Worm (Caenorhabditis elegans) whole organism, early embryonic: Measurements from ENCODE around the gene T22F3.10.

Experiments
- hmg-4 ChIP-seq: fragments of 200-800 bp; sonication (Bioruptor generic); optimal IDR thresholded peaks from 2 replicates; lab custom pipeline; 2018; ENCODE audit warnings: mild to moderate bottlenecking, missing genetic modification characterization, missing compliant biosample characterization
- tbx-11 ChIP-seq: fragments of 200-800 bp; sonication (Bioruptor generic); IDR thresholded peaks from 2 replicates; pipeline ENCODE4 v1.3.6; 2022; ENCODE audit warnings: missing genetic modification characterization, missing compliant biosample characterization

DNA sequence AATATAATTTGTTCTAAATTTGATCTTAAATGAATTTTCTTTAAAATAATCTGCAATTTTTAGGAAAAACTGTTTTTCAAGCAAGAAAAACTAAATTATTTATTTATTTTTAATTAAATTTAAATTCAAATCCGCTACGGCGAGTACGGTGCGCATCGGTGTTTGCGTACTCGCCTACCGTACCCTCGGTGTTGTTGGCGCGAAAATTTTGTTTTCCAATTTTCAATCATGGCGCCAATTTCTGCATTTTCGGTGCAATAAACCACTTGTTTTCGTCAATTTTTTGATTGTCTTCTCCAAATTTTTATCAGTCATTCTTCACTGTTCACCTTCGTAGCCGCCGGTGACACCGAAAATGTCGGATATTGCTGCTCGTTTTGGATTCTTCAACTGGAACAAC lies 32.7 kb downstream of the T22F3.10 start, which contains the start of gene pygl-1:
- TF ChIP-seq hmg-4: no peak
- no peak for TF ChIP-seq tbx-11
